Fruit fly (Drosophila melanogaster): ENCODE measurements around the gene CG42464.

CG42464 gene

DNA sequence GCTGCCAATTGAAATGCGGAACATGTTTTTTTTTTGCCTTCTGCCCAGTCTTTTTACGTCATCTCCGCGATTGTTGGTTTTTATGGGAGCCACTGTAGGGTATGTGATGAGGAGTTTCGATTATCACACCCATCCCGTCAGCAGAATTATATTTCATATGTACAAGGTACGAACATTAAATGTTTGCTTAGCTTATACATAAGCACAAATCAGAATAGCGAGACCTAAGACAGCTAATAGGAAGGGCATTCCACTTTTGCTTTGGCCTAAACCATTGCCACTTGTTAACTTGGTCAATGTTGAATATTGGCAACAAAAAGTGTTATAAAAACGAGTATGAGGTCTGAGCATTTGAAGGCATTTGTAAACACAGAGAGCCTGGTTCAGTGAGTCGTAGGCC, 4.0 kb downstream of the CG42464 start, which contains the start of gene CG2816 (continued):
- no peak for TF ChIP-seq so (GFP tag; IDR thresholded peaks at IDR 0.05)
- TF ChIP-seq Hr51 (GFP tag; optimal IDR thresholded peaks at IDR 0.05): peak; percentile 60 to 68
- peak; percentile 40 for TF ChIP-seq az2 (GFP tag; optimal IDR thresholded peaks at IDR 0.05)
- peak; percentile 71 for TF ChIP-seq CG7839 (tag; optimal IDR thresholded peaks at IDR 0.05)
- peak; percentile 42 for TF ChIP-seq CG12942 (GFP tag; optimal IDR thresholded peaks at IDR 0.05)
- TF ChIP-seq Doc2 (GFP tag; IDR thresholded peaks at IDR 0.05): no peak
- no peak for TF ChIP-seq trh (GFP tag; optimal IDR thresholded peaks at IDR 0.05)
- TF ChIP-seq HLH3B (GFP tag; IDR thresholded peaks at IDR 0.05): peak; percentile 57
- peak; percentile 51 for TF ChIP-seq caup (GFP tag; optimal IDR thresholded peaks at IDR 0.05; ENCODE audit: severe bottlenecking)
- no peak for TF ChIP-seq Lim3 (GFP tag; IDR thresholded peaks at IDR 0.05)

DNA sequence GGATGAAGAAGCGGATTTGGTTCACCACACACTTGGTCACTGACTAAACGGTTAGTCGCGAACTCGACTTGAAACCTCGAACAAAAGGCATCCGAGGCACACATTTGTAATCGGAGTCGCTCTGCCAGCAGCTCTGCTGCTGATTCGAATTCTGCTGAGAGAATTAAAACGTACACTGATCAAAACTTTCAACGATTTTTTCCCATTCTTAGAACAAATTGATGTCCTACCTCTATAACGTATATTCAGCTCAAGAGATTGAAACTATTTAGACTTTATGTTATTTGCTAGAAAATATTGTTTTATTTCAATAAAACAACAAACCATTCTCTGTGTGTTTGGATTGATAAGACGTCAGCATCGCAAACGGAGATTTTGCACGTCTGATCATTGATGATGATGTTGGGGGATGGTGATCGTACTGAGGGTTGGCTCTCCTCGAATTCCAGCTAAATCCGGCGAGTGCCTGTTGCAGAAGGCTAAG, 6.2 kb downstream of the CG42464 start, which contains the start of gene CG31778:
CG31778 (minus strand) TSS at position 51 of the 484 bp plus-strand sequence.
- TF ChIP-seq CG15514 (GFP tag; optimal IDR thresholded peaks at IDR 0.05) (peak; percentile 5), danr (GFP tag; IDR thresholded peaks at IDR 0.05) (peak; percentile 22; the same call in 1 of the 2 replicates), CG2875 (GFP tag; optimal IDR thresholded peaks at IDR 0.05) (no peak), row (GFP tag; IDR thresholded peaks at IDR 0.05) (peak; percentile 59), Atf6 (GFP tag; IDR thresholded peaks at IDR 0.05) (peak; percentile 44; the same call in 1 of the 2 replicates), vfl (GFP tag; optimal IDR thresholded peaks at IDR 0.05) (no peak), unc-4 (GFP tag; IDR thresholded peaks at IDR 0.05; ENCODE audit: partially characterized antibody) (no peak), sob (GFP tag; IDR thresholded peaks at IDR 0.05) (0 out of 2 replicates have a peak, but pooled peaks have one; percentile 15), zen (tag; optimal IDR thresholded peaks at IDR 0.05) (no peak), cwo (GFP tag; optimal IDR thresholded peaks at IDR 0.05) (peak; percentile 25), oc (tag; optimal IDR thresholded peaks at IDR 0.05) (no peak), Tbp (GFP tag; optimal IDR thresholded peaks at IDR 0.05) (no peak), CG6791 (GFP tag; IDR thresholded peaks at IDR 0.05; ENCODE audit: partially characterized antibody) (no peak), tgo (GFP tag; IDR thresholded peaks at IDR 0.05) (no peak), lbe (GFP tag; optimal IDR thresholded peaks at IDR 0.05) (peak; percentile 84), Stat92E (GFP tag; optimal IDR thresholded peaks at IDR 0.05) (no peak), aop (GFP tag; IDR thresholded peaks at IDR 0.05) (no peak), ab (GFP tag; optimal IDR thresholded peaks at IDR 0.05) (no peak), CG32767 (GFP tag; IDR thresholded peaks at IDR 0.05) (no peak), CG13123 (GFP tag; optimal IDR thresholded peaks at IDR 0.05) (no peak), Doc2 (GFP tag; IDR thresholded peaks at IDR 0.05) (no peak), cg (GFP tag; optimal IDR thresholded peaks at IDR 0.05) (no peak), CG10274 (GFP tag; optimal IDR thresholded peaks at IDR 0.05) (no peak), CG11398 (GFP tag; optimal IDR thresholded peaks at IDR 0.05) (no peak), sug (tag; optimal IDR thresholded peaks at IDR 0.05) (peak; percentile 20), CG10565 (GFP tag; optimal IDR thresholded peaks at IDR 0.05) (no peak), CG2889 (GFP tag; IDR thresholded peaks at IDR 0.05) (no peak), CG11695 (GFP tag; IDR thresholded peaks at IDR 0.05) (0 out of 3 replicates have a peak, but pooled peaks have one; percentile 43), CG13424 (tag; optimal IDR thresholded peaks at IDR 0.05) (no peak), trh (GFP tag; optimal IDR thresholded peaks at IDR 0.05) (no peak), chm (GFP tag; IDR thresholded peaks at IDR 0.05) (no peak), CG10366 (GFP tag; IDR thresholded peaks at IDR 0.05) (no peak), Rfx (GFP tag; IDR thresholded peaks at IDR 0.05) (peak; percentile 62), CHES-1-like (GFP tag; optimal IDR thresholded peaks at IDR 0.05) (no peak), prd (optimal IDR thresholded peaks at IDR 0.05) (no peak), prd (GFP tag; IDR thresholded peaks at IDR 0.05) (0 out of 3 replicates have a peak, but pooled peaks have one; percentile 11), CG8290 (GFP tag; optimal IDR thresholded peaks at IDR 0.05) (no peak), CG8290 (tag; optimal IDR thresholded peaks at IDR 0.05) (peak in 1 of 2 experiments; percentile 36), CG31388 (GFP tag; optimal IDR thresholded peaks at IDR 0.05) (no peak), Drgx (GFP tag; IDR thresholded peaks at IDR 0.05) (peak; percentile 71), grn (GFP tag; optimal IDR thresholded peaks at IDR 0.05) (no peak), unpg (GFP tag; optimal IDR thresholded peaks at IDR 0.05) (no peak)

Data from whole organism, embryonic.